Fruit fly (Drosophila melanogaster) whole organism, embryonic: ENCODE measurements around the gene spo.
A peak's percentile ranks its signal among the peaks of the same experiment; 100 is the strongest.

ENCODE experiments used
- ATbp ChIP-seq: fragments of 200-800 bp; sonication (Bioruptor generic); optimal IDR thresholded peaks from 2 replicates; lab custom pipeline; 2017; ENCODE audit warnings: missing biosample characterization, mild to moderate bottlenecking, missing genetic modification characterization, missing genetic modification reagents
- Abd-B ChIP-seq: fragments of 200-800 bp; sonication (Bioruptor generic); optimal IDR thresholded peaks from 2 replicates; lab custom pipeline; 2018; ENCODE audit warnings: missing biosample characterization, mild to moderate bottlenecking, missing genetic modification characterization, moderate library complexity
- Atf6 ChIP-seq: fragments of 200-800 bp; sonication (Bioruptor generic); IDR thresholded peaks from 2 replicates; pipeline ENCODE4 v1.3.6; 2022; ENCODE audit warnings: missing biosample characterization, missing genetic modification characterization
- BtbVII ChIP-seq: fragments of 200-800 bp; sonication (Bioruptor generic); optimal IDR thresholded peaks from 3 replicates; lab custom pipeline; 2017; ENCODE audit warnings: missing biosample characterization, mild to moderate bottlenecking, missing genetic modification characterization
- CG10274 ChIP-seq: fragments of 200-800 bp; sonication (Bioruptor generic); optimal IDR thresholded peaks from 3 replicates; lab custom pipeline; 2017; ENCODE audit warnings: missing biosample characterization, mild to moderate bottlenecking, missing genetic modification characterization
- CG10366 ChIP-seq: fragments of 200-800 bp; sonication (Bioruptor generic); IDR thresholded peaks from 2 replicates; pipeline ENCODE4 v1.3.6; 2022; ENCODE audit warnings: missing biosample characterization, missing genetic modification characterization
- CG11560 ChIP-seq: fragments of 200-800 bp; sonication (Bioruptor generic); IDR thresholded peaks from 3 replicates; pipeline ENCODE4 v1.3.6; 2022; ENCODE audit warnings: missing biosample characterization, missing genetic modification characterization
- CG12155 ChIP-seq: fragments of 200-800 bp; sonication (Bioruptor generic); optimal IDR thresholded peaks from 3 replicates; lab custom pipeline; 2016; ENCODE audit warnings: missing biosample characterization, missing genetic modification characterization
- CG12659 ChIP-seq: fragments of 200-800 bp; sonication (Bioruptor generic); optimal IDR thresholded peaks from 3 replicates; lab custom pipeline; 2017; ENCODE audit warnings: mild to moderate bottlenecking, missing biosample characterization, missing genetic modification reagents, missing genetic modification characterization
- CG13296 ChIP-seq: fragments of 200-800 bp; sonication (Bioruptor generic); optimal IDR thresholded peaks from 3 replicates; lab custom pipeline; 2018; ENCODE audit warnings: missing biosample characterization, mild to moderate bottlenecking, missing genetic modification characterization
- CG14667 ChIP-seq: fragments of 200-800 bp; sonication (Bioruptor generic); IDR thresholded peaks from 2 replicates; pipeline ENCODE4 v1.3.6; 2022; ENCODE audit warnings: missing biosample characterization, missing genetic modification characterization
- CG15269 ChIP-seq: fragments of 200-800 bp; sonication (Bioruptor generic); optimal IDR thresholded peaks from 2 replicates; lab custom pipeline; 2018; ENCODE audit warnings: missing biosample characterization, mild to moderate bottlenecking, missing genetic modification characterization, moderate library complexity
- CG16813 ChIP-seq: fragments of 200-800 bp; sonication (Bioruptor generic); IDR thresholded peaks from 3 replicates; pipeline ENCODE4 v1.3.6; 2022; ENCODE audit warnings: missing biosample characterization, missing genetic modification characterization; ENCODE audit not compliant: partially characterized antibody
- CG17186 ChIP-seq: fragments of 200-800 bp; sonication (Bioruptor generic); optimal IDR thresholded peaks from 3 replicates; lab custom pipeline; 2017; ENCODE audit warnings: missing biosample characterization, missing genetic modification reagents, missing genetic modification characterization
- CG17359 ChIP-seq: fragments of 200-800 bp; sonication (Bioruptor generic); optimal IDR thresholded peaks from 3 replicates; lab custom pipeline; 2018; ENCODE audit warnings: missing biosample characterization, mild to moderate bottlenecking, missing genetic modification characterization, moderate library complexity
- CG17385 ChIP-seq: fragments of 200-800 bp; sonication (Bioruptor generic); optimal IDR thresholded peaks from 3 replicates; lab custom pipeline; 2018; ENCODE audit warnings: missing biosample characterization, mild to moderate bottlenecking, missing genetic modification characterization
- CG18262 ChIP-seq: fragments of 200-800 bp; optimal IDR thresholded peaks from 3 replicates; lab custom pipeline; 2019; ENCODE audit warnings: missing biosample characterization, mild to moderate bottlenecking, missing genetic modification characterization, moderate library complexity
- CG2889 ChIP-seq: fragments of 200-800 bp; sonication (Bioruptor generic); IDR thresholded peaks from 3 replicates; pipeline ENCODE4 v1.3.6; 2022; ENCODE audit warnings: missing biosample characterization, missing genetic modification characterization
- CG33213 ChIP-seq: fragments of 200-800 bp; sonication (Bioruptor generic); optimal IDR thresholded peaks from 3 replicates; lab custom pipeline; 2016; ENCODE audit warnings: missing biosample characterization, missing genetic modification characterization
- CG34224 ChIP-seq: fragments of 200-800 bp; sonication (Bioruptor generic); IDR thresholded peaks from 3 replicates; pipeline ENCODE4 v1.3.6; 2022; ENCODE audit warnings: missing biosample characterization, missing genetic modification characterization; ENCODE audit not compliant: partially characterized antibody
- CG3995 ChIP-seq: fragments of 200-800 bp; sonication (Bioruptor generic); optimal IDR thresholded peaks from 3 replicates; lab custom pipeline; 2016; ENCODE audit warnings: missing biosample characterization, missing genetic modification characterization
- CG42726 ChIP-seq: fragments of 200-800 bp; sonication (Bioruptor generic); IDR thresholded peaks from 2 replicates; pipeline ENCODE4 v1.3.6; 2022; ENCODE audit warnings: missing biosample characterization, missing genetic modification characterization; ENCODE audit not compliant: partially characterized antibody
- CG4617 ChIP-seq: fragments of 200-800 bp; sonication (Bioruptor generic); optimal IDR thresholded peaks from 3 replicates; lab custom pipeline; 2016; ENCODE audit warnings: missing biosample characterization, missing genetic modification characterization, borderline replicate concordance
- Camta ChIP-seq: fragments of 200-800 bp; sonication (Bioruptor generic); optimal IDR thresholded peaks from 2 replicates; lab custom pipeline; 2016; ENCODE audit warnings: missing biosample characterization, missing genetic modification characterization
- Dll ChIP-seq: fragments of 200-800 bp; sonication (Bioruptor generic); IDR thresholded peaks from 4 replicates; pipeline ENCODE4 v1.3.6; 2022; ENCODE audit warnings: missing biosample characterization, missing genetic modification characterization; ENCODE audit not compliant: partially characterized antibody
- Dp ChIP-seq: fragments of 200-800 bp; sonication (Bioruptor generic); optimal IDR thresholded peaks from 2 replicates; lab custom pipeline; 2018; ENCODE audit warnings: missing biosample characterization, mild to moderate bottlenecking, missing genetic modification characterization, moderate library complexity
- Dref ChIP-seq: fragments of 200-800 bp; sonication (Bioruptor generic); IDR thresholded peaks from 2 replicates; pipeline ENCODE4 v1.3.6; 2022; ENCODE audit warnings: missing biosample characterization, missing genetic modification characterization
- E2f2 ChIP-seq: fragments of 200-800 bp; sonication (Bioruptor generic); IDR thresholded peaks from 2 replicates; pipeline ENCODE4 v1.3.6; 2022; ENCODE audit warnings: missing biosample characterization, missing genetic modification characterization
- Hand ChIP-seq: fragments of 200-800 bp; sonication (Bioruptor generic); optimal IDR thresholded peaks from 2 replicates; lab custom pipeline; 2017; ENCODE audit warnings: mild to moderate bottlenecking, missing biosample characterization, missing genetic modification reagents, missing genetic modification characterization
- Hmr ChIP-seq: fragments of 200-800 bp; sonication (Bioruptor generic); optimal IDR thresholded peaks from 3 replicates; lab custom pipeline; 2017; ENCODE audit warnings: mild to moderate bottlenecking, missing biosample characterization, missing genetic modification reagents, missing genetic modification characterization
- Med ChIP-seq: fragments of 200-800 bp; sonication (Bioruptor generic); peaks from one replicate; lab custom pipeline; 2016; ENCODE audit warnings: missing biosample characterization, missing genetic modification characterization, mild to moderate bottlenecking, inconsistent platforms, moderate library complexity
- NC2β ChIP-seq: fragments of 200-800 bp; sonication (Bioruptor generic); optimal IDR thresholded peaks from 2 replicates; lab custom pipeline; 2016; ENCODE audit warnings: missing biosample characterization, missing genetic modification characterization
- Ptx1 ChIP-seq: fragments of 200-800 bp; sonication (Bioruptor generic); IDR thresholded peaks from 2 replicates; pipeline ENCODE4 v1.3.6; 2022; ENCODE audit warnings: missing biosample characterization, missing genetic modification characterization
- ase ChIP-seq: fragments of 200-800 bp; sonication (Bioruptor generic); IDR thresholded peaks from 3 replicates; pipeline ENCODE4 v1.3.6; 2022; ENCODE audit warnings: missing biosample characterization, missing genetic modification characterization
- bab2 ChIP-seq: fragments of 200-800 bp; sonication (Bioruptor generic); optimal IDR thresholded peaks from 2 replicates; lab custom pipeline; 2016; ENCODE audit warnings: missing biosample characterization, missing genetic modification characterization
- bcd ChIP-seq: fragments of 200-800 bp; sonication (Bioruptor generic); optimal IDR thresholded peaks from 2 replicates; lab custom pipeline; 2017; ENCODE audit warnings: missing biosample characterization, mild to moderate bottlenecking, missing genetic modification characterization
- dmrt11E ChIP-seq: fragments of 200-800 bp; sonication (Bioruptor generic); optimal IDR thresholded peaks from 3 replicates; lab custom pipeline; 2018; ENCODE audit warnings: missing biosample characterization, mild to moderate bottlenecking, missing genetic modification characterization, moderate library complexity
- fd96Cb ChIP-seq: fragments of 200-800 bp; sonication (Bioruptor generic); optimal IDR thresholded peaks from 2 replicates; lab custom pipeline; 2018; ENCODE audit warnings: missing biosample characterization, mild to moderate bottlenecking, missing genetic modification characterization, moderate library complexity
- fu2 ChIP-seq: fragments of 200-800 bp; sonication (Bioruptor generic); optimal IDR thresholded peaks from 2 replicates; lab custom pipeline; 2016; ENCODE audit warnings: missing biosample characterization, missing genetic modification characterization
- grn ChIP-seq: fragments of 200-800 bp; sonication (Bioruptor generic); optimal IDR thresholded peaks from 3 replicates; lab custom pipeline; 2017; ENCODE audit warnings: missing biosample characterization, missing genetic modification characterization
- mam ChIP-seq: fragments of 200-800 bp; sonication (Bioruptor generic); optimal IDR thresholded peaks from 3 replicates; lab custom pipeline; 2016; ENCODE audit warnings: missing biosample characterization, missing genetic modification characterization
- oc ChIP-seq: fragments of 200-800 bp; sonication (Bioruptor generic); optimal IDR thresholded peaks from 2 replicates; lab custom pipeline; 2018; ENCODE audit warnings: missing biosample characterization, mild to moderate bottlenecking, missing genetic modification characterization, moderate library complexity
- otp ChIP-seq: fragments of 200-800 bp; sonication (Bioruptor generic); IDR thresholded peaks from 3 replicates; pipeline ENCODE4, ENCODE4 v1.3.6; 2022; ENCODE audit warnings: missing biosample characterization, missing genetic modification characterization
- sens-2 ChIP-seq: fragments of 200-800 bp; sonication (Bioruptor generic); IDR thresholded peaks from 2 replicates; pipeline ENCODE4 v1.3.6; 2022; ENCODE audit warnings: missing biosample characterization, missing genetic modification characterization
- sima ChIP-seq: fragments of 200-800 bp; sonication (Bioruptor generic); optimal IDR thresholded peaks from 2 replicates; lab custom pipeline; 2016; ENCODE audit warnings: missing biosample characterization, missing genetic modification characterization
- sisA ChIP-seq: fragments of 200-800 bp; sonication (Bioruptor generic); IDR thresholded peaks from 2 replicates; pipeline ENCODE4 v1.3.6; 2022; ENCODE audit warnings: missing biosample characterization, missing genetic modification characterization
- sr ChIP-seq: fragments of 200-800 bp; sonication (Bioruptor generic); IDR thresholded peaks from 3 replicates; pipeline ENCODE4 v1.3.6; 2022; ENCODE audit warnings: missing biosample characterization, missing genetic modification characterization
- stwl ChIP-seq: fragments of 200-800 bp; sonication (Bioruptor generic); optimal IDR thresholded peaks from 3 replicates; lab custom pipeline; 2018; ENCODE audit warnings: missing biosample characterization, mild to moderate bottlenecking, missing genetic modification characterization, moderate library complexity
- yki ChIP-seq: fragments of >200 bp; optimal IDR thresholded peaks from 3 replicates; lab custom pipeline; 2018

The spo gene

dm6 chr3L:5563309-5564182 is 28.8 kb downstream of the spo start, which contains the start of the genes ScsbetaG and Sras (continued):
- TF ChIP-seq CG16813 (GFP tag; lab: Robert Waterston, UW) (no peak), CG12155 (GFP tag; lab: Kevin White, UChicago) (no peak), CG15269 (tag; lab: Kevin White, UChicago) (no peak), fu2 (GFP tag; lab: Kevin White, UChicago) (no peak), CG14667 (GFP tag; lab: Robert Waterston, UW) (no peak), dmrt11E (tag; lab: Kevin White, UChicago) (no peak), Ptx1 (GFP tag; lab: Robert Waterston, UW) (no peak), CG18262 (no peak), CG13296 (no peak), sisA (GFP tag; lab: Robert Waterston, UW) (no peak), CG17385 (GFP tag; lab: Kevin White, UChicago) (no peak), fd96Cb (tag; lab: Kevin White, UChicago) (no peak), CG3995 (GFP tag; lab: Kevin White, UChicago) (peak; percentile 49), ATbp (GFP tag; lab: Kevin White, UChicago) (no peak), Hmr (no peak), CG10366 (GFP tag; lab: Robert Waterston, UW) (no peak), CG10274 (GFP tag; lab: Kevin White, UChicago) (no peak), sr (GFP tag; lab: Robert Waterston, UW) (no peak), Abd-B (no peak), mam (GFP tag; lab: Kevin White, UChicago) (no peak), yki (lab: Kevin White, UChicago) (no peak), CG4617 (GFP tag; lab: Kevin White, UChicago) (peak; percentile 55), sima (GFP tag; lab: Kevin White, UChicago) (no peak), CG17186 (GFP tag; lab: Kevin White, UChicago) (no peak), grn (GFP tag; lab: Kevin White, UChicago) (peak; percentile 98), Hand (no peak), Med (GFP tag; lab: Kevin White, UChicago) (peak; percentile 62), CG42726 (GFP tag; lab: Robert Waterston, UW) (0 out of 2 replicates have a peak, but pooled peaks have one; percentile 30), CG11560 (tag; lab: Robert Waterston, UW) (no peak), stwl (tag; lab: Kevin White, UChicago) (peak; percentile 69), oc (no peak), otp (GFP tag; lab: Robert Waterston, UW) (no peak), Dref (GFP tag; lab: Robert Waterston, UW) (0 out of 2 replicates have a peak, but pooled peaks have one; percentile 37), NC2β (GFP tag; lab: Kevin White, UChicago) (no peak), bcd (GFP tag; lab: Kevin White, UChicago) (no peak), ase (GFP tag; lab: Robert Waterston, UW) (no peak), CG2889 (GFP tag; lab: Robert Waterston, UW) (no peak), bab2 (GFP tag; lab: Kevin White, UChicago) (no peak), CG33213 (GFP tag; lab: Kevin White, UChicago) (peak; percentile 26), CG12659 (GFP tag; lab: Kevin White, UChicago) (peak; percentile 59), sens-2 (GFP tag; lab: Robert Waterston, UW) (no peak), CG17359 (no peak), BtbVII (GFP tag; lab: Kevin White, UChicago) (no peak), E2f2 (GFP tag; lab: Robert Waterston, UW) (peak; percentile 75), CG34224 (GFP tag; lab: Robert Waterston, UW) (peak; percentile 63; the same call in 2 of the 3 replicates), Dp (GFP tag; lab: Kevin White, UChicago) (peak; percentile 67), Camta (GFP tag; lab: Kevin White, UChicago) (no peak), Atf6 (GFP tag; lab: Robert Waterston, UW) (no peak), Dll (no peak; the same call in 3 of the 4 replicates)
